Fruit fly (Drosophila melanogaster): Measurements from ENCODE around the gene Cip4.

The Cip4 gene

dm6 chr3L:4383104-4383503 is 19.2 kb upstream of the Cip4 start (continued):
- TF ChIP-seq Blimp-1 (GFP tag; optimal IDR thresholded peaks at IDR 0.05) = no peak
- TF ChIP-seq dsx (GFP tag; optimal IDR thresholded peaks at IDR 0.05; ENCODE audit: poor library complexity, severe bottlenecking) = peak; percentile 85
- no peak for TF ChIP-seq Hr4 (GFP tag; optimal IDR thresholded peaks at IDR 0.05)
- TF ChIP-seq CG16779 (tag; optimal IDR thresholded peaks at IDR 0.05) = peak; percentile 3
- TF ChIP-seq eg (GFP tag; IDR thresholded peaks at IDR 0.05) = peak; percentile 30; the same call in 1 of the 3 replicates
- TF ChIP-seq CG3919 (GFP tag; optimal IDR thresholded peaks at IDR 0.05) = peak; percentile 90
- no peak for TF ChIP-seq CG6276 (GFP tag; optimal IDR thresholded peaks at IDR 0.05)
- TF ChIP-seq Hr38 (GFP tag; optimal IDR thresholded peaks at IDR 0.05) = no peak
- peak; percentile 77 for TF ChIP-seq CG6163 (GFP tag; IDR thresholded peaks at IDR 0.05)
- no peak for TF ChIP-seq CG6854 (GFP tag; optimal IDR thresholded peaks at IDR 0.05)
- no peak for TF ChIP-seq CG11294 (GFP tag; IDR thresholded peaks at IDR 0.05)
- TF ChIP-seq Eip75B (GFP tag; optimal IDR thresholded peaks at IDR 0.05) = peak; percentile 74
- peak; percentile 42 for TF ChIP-seq Met (GFP tag; optimal IDR thresholded peaks at IDR 0.05)
- TF ChIP-seq topi (GFP tag; optimal IDR thresholded peaks at IDR 0.05) = peak; percentile 70
- TF ChIP-seq Lpt (GFP tag; optimal IDR thresholded peaks at IDR 0.05) = no peak
- TF ChIP-seq lz (GFP tag; optimal IDR thresholded peaks at IDR 0.05) = peak; percentile 34
- peak; percentile 29 for TF ChIP-seq Sox102F (GFP tag; optimal IDR thresholded peaks at IDR 0.05)
- TF ChIP-seq OdsH (GFP tag; optimal IDR thresholded peaks at IDR 0.05) = peak; percentile 61
- TF ChIP-seq pdm3 (GFP tag; optimal IDR thresholded peaks at IDR 0.05) = peak; percentile 54
- TF ChIP-seq Sox15 (GFP tag; optimal IDR thresholded peaks at IDR 0.05) = no peak
- peak; percentile 49 for TF ChIP-seq CG6792 (GFP tag; optimal IDR thresholded peaks at IDR 0.05)
- no peak for TF ChIP-seq Eip93F (GFP tag; optimal IDR thresholded peaks at IDR 0.05)
- TF ChIP-seq Sox14 (GFP tag; optimal IDR thresholded peaks at IDR 0.05) = peak; percentile 54
- TF ChIP-seq Ets21C (GFP tag; optimal IDR thresholded peaks at IDR 0.05) = no peak
- TF ChIP-seq Eip78C (GFP tag) = peak; percentile 91
- TF ChIP-seq CG32006 (GFP tag; optimal IDR thresholded peaks at IDR 0.05) = peak; percentile 3
- peak; percentile 71 for TF ChIP-seq fd59A (GFP tag; optimal IDR thresholded peaks at IDR 0.05)
- peak; percentile 72 for TF ChIP-seq CG9139 (GFP tag; optimal IDR thresholded peaks at IDR 0.05)
- TF ChIP-seq CG4318 (GFP tag; optimal IDR thresholded peaks at IDR 0.05) = no peak
- peak; percentile 92 for TF ChIP-seq spab (GFP tag; optimal IDR thresholded peaks at IDR 0.05)
- TF ChIP-seq Hr39 (GFP tag; optimal IDR thresholded peaks at IDR 0.05) = peak; percentile 11

dm6 chr3L:4382581-4382980 is 18.7 kb upstream of the Cip4 start:
- TF ChIP-seq Sox102F (GFP tag; optimal IDR thresholded peaks at IDR 0.05) (no peak), CG8632 (GFP tag; optimal IDR thresholded peaks at IDR 0.05) (no peak), Lpt (GFP tag; optimal IDR thresholded peaks at IDR 0.05) (no peak), ss (GFP tag; optimal IDR thresholded peaks at IDR 0.05) (no peak), lz (GFP tag; optimal IDR thresholded peaks at IDR 0.05) (no peak), CG16779 (tag; optimal IDR thresholded peaks at IDR 0.05) (no peak), fkh (GFP tag; optimal IDR thresholded peaks at IDR 0.05) (no peak), CG32006 (GFP tag; optimal IDR thresholded peaks at IDR 0.05) (no peak), topi (GFP tag; optimal IDR thresholded peaks at IDR 0.05) (no peak)

dm6 chr3L:4381529-4381928 is 17.6 kb upstream of the Cip4 start, which contains the start of gene CG32240:
Gene CG32240, minus strand, starts transcription at chr3L:4381629.
- TF ChIP-seq net (GFP tag; optimal IDR thresholded peaks at IDR 0.05) (no peak), dac (GFP tag; optimal IDR thresholded peaks at IDR 0.05) (no peak), spab (GFP tag; optimal IDR thresholded peaks at IDR 0.05) (no peak), Gug (GFP tag; IDR thresholded peaks at IDR 0.05) (no peak), cyc (GFP tag; optimal IDR thresholded peaks at IDR 0.05) (no peak), CG11294 (GFP tag; IDR thresholded peaks at IDR 0.05) (no peak)

All from whole organism, prepupa.